Worm (Caenorhabditis elegans) whole organism, late embryonic: ENCODE data around the gene lnkn-1.
A peak's percentile ranks its signal among the peaks of the same experiment; 100 is the strongest.

Experiments used
- C08G9.2 ChIP-seq: sonication (generic microtip); optimal IDR thresholded peaks from 2 replicates; lab custom pipeline; 2016; ENCODE audit warnings: mild to moderate bottlenecking, missing genetic modification characterization, moderate library complexity, missing compliant biosample characterization
- K02D7.2 ChIP-seq: sonication (generic microtip); optimal IDR thresholded peaks from 2 replicates; lab custom pipeline; 2017; ENCODE audit warnings: mild to moderate bottlenecking, missing genetic modification characterization, missing compliant biosample characterization
- K09A11.1 ChIP-seq: sonication (generic microtip); optimal IDR thresholded peaks from 2 replicates; lab custom pipeline; 2017; ENCODE audit warnings: antibody characterized with exemption, mild to moderate bottlenecking, missing genetic modification characterization, missing compliant biosample characterization; ENCODE audit not compliant: insufficient read depth
- ahr-1 ChIP-seq: sonication (generic microtip); optimal IDR thresholded peaks from 2 replicates; lab custom pipeline; 2016; ENCODE audit warnings: missing genetic modification characterization, missing compliant biosample characterization
- ama-1 ChIP-seq: fragments of 150-350 bp; optimal IDR thresholded peaks from 2 replicates; lab custom pipeline; 2014
- ceh-14 ChIP-seq: sonication (generic microtip); optimal IDR thresholded peaks from 2 replicates; lab custom pipeline; 2016; ENCODE audit warnings: missing genotype, missing genetic modification characterization, missing compliant biosample characterization
- ceh-18 ChIP-seq: sonication (generic microtip); optimal IDR thresholded peaks from 2 replicates; lab custom pipeline; 2016; ENCODE audit warnings: missing genetic modification characterization, missing compliant biosample characterization
- ceh-19 ChIP-seq: fragments of 200-800 bp; sonication (Bioruptor generic); optimal IDR thresholded peaks from 2 replicates; lab custom pipeline; 2018; ENCODE audit warnings: mild to moderate bottlenecking, missing genetic modification characterization, missing compliant biosample characterization
- ceh-2 ChIP-seq: sonication (generic microtip); optimal IDR thresholded peaks from 2 replicates; lab custom pipeline; 2016; ENCODE audit warnings: missing genotype, missing genetic modification characterization, missing compliant biosample characterization
- ceh-24 ChIP-seq: sonication (generic microtip); optimal IDR thresholded peaks from 2 replicates; lab custom pipeline; 2016; ENCODE audit warnings: mild to moderate bottlenecking, missing genetic modification characterization, missing compliant biosample characterization
- ceh-31 ChIP-seq: sonication (generic microtip); optimal IDR thresholded peaks from 2 replicates; lab custom pipeline; 2016; ENCODE audit warnings: missing genetic modification characterization, missing compliant biosample characterization
- ceh-34 ChIP-seq: sonication (generic microtip); optimal IDR thresholded peaks from 2 replicates; lab custom pipeline; 2016; ENCODE audit warnings: mild to moderate bottlenecking, missing genetic modification characterization, missing compliant biosample characterization
- ceh-45 ChIP-seq: fragments of 200-800 bp; sonication (Bioruptor generic); IDR thresholded peaks from 2 replicates; pipeline ENCODE4 v1.3.6; 2022; ENCODE audit warnings: missing genetic modification reagents, missing genetic modification characterization, missing compliant biosample characterization
- ceh-48 ChIP-seq: sonication (generic microtip); optimal IDR thresholded peaks from 2 replicates; lab custom pipeline; 2016; ENCODE audit warnings: missing genetic modification characterization, inconsistent platforms, missing compliant biosample characterization
- ceh-6 ChIP-seq: fragments of 200-800 bp; sonication (Bioruptor generic); optimal IDR thresholded peaks from 2 replicates; lab custom pipeline; 2018; ENCODE audit warnings: mild to moderate bottlenecking, missing genetic modification characterization, missing compliant biosample characterization
- ceh-9 ChIP-seq: sonication (generic microtip); optimal IDR thresholded peaks from 2 replicates; lab custom pipeline; 2016; ENCODE audit warnings: mild to moderate bottlenecking, missing genetic modification characterization, inconsistent platforms, missing compliant biosample characterization
- che-1 ChIP-seq: sonication (generic microtip); optimal IDR thresholded peaks from 2 replicates; lab custom pipeline; 2016; ENCODE audit warnings: mild to moderate bottlenecking, missing genetic modification characterization, missing compliant biosample characterization
- dmd-4 ChIP-seq: sonication (generic microtip); optimal IDR thresholded peaks from 2 replicates; lab custom pipeline; 2016; ENCODE audit warnings: borderline replicate concordance, missing genetic modification characterization, missing compliant biosample characterization
- dve-1 ChIP-seq: sonication (generic microtip); optimal IDR thresholded peaks from 2 replicates; lab custom pipeline; 2017; ENCODE audit warnings: antibody characterized with exemption, mild to moderate bottlenecking, missing genetic modification characterization, missing compliant biosample characterization
- elt-2 ChIP-seq: sonication (generic microtip); optimal IDR thresholded peaks from 2 replicates; lab custom pipeline; 2016; ENCODE audit warnings: missing genetic modification reagents, missing genetic modification characterization, missing compliant biosample characterization
- elt-4 ChIP-seq: sonication (generic microtip); optimal IDR thresholded peaks from 2 replicates; lab custom pipeline; 2016; ENCODE audit warnings: missing genetic modification characterization, missing compliant biosample characterization
- fax-1 ChIP-seq: sonication (generic microtip); optimal IDR thresholded peaks from 2 replicates; lab custom pipeline; 2016; ENCODE audit warnings: missing genotype, missing genetic modification characterization, missing compliant biosample characterization
- fkh-10 ChIP-seq: fragments of 150-350 bp; optimal IDR thresholded peaks from 2 replicates; lab custom pipeline; 2014; ENCODE audit warnings: missing biosample characterization, missing genetic modification reagents, missing genetic modification characterization
- gmeb-2 ChIP-seq: sonication (generic microtip); optimal IDR thresholded peaks from 2 replicates; lab custom pipeline; 2016; ENCODE audit warnings: missing genetic modification characterization, inconsistent platforms, missing compliant biosample characterization
- lin-11 ChIP-seq: fragments of 200-800 bp; sonication (Bioruptor generic); optimal IDR thresholded peaks from 2 replicates; lab custom pipeline; 2018; ENCODE audit warnings: mild to moderate bottlenecking, missing genetic modification characterization, missing compliant biosample characterization
- nfya-1 ChIP-seq: sonication (generic microtip); optimal IDR thresholded peaks from 2 replicates; lab custom pipeline; 2017; ENCODE audit warnings: missing genetic modification characterization, mild to moderate bottlenecking, missing compliant biosample characterization, antibody characterized with exemption, moderate library complexity
- nhr-232 ChIP-seq: sonication (generic microtip); optimal IDR thresholded peaks from 2 replicates; lab custom pipeline; 2016; ENCODE audit warnings: missing genetic modification characterization, missing compliant biosample characterization
- odd-2 ChIP-seq: sonication (generic microtip); optimal IDR thresholded peaks from 2 replicates; lab custom pipeline; 2017; ENCODE audit warnings: antibody characterized with exemption, mild to moderate bottlenecking, missing genetic modification characterization, missing compliant biosample characterization
- pag-3 ChIP-seq: sonication (generic microtip); optimal IDR thresholded peaks from 2 replicates; lab custom pipeline; 2016; ENCODE audit warnings: missing compliant biosample characterization, missing genetic modification characterization, borderline replicate concordance
- pqm-1 ChIP-seq: sonication (generic microtip); optimal IDR thresholded peaks from 2 replicates; lab custom pipeline; 2016; ENCODE audit warnings: missing genetic modification characterization, missing compliant biosample characterization
- rnt-1 ChIP-seq: sonication (generic microtip); optimal IDR thresholded peaks from 2 replicates; lab custom pipeline; 2016; ENCODE audit warnings: missing genetic modification characterization, missing compliant biosample characterization
- sdc-2 ChIP-seq: sonication (generic microtip); optimal IDR thresholded peaks from 2 replicates; lab custom pipeline; 2016; ENCODE audit warnings: missing genotype, missing genetic modification characterization, missing compliant biosample characterization
- sox-2 ChIP-seq: fragments of 200-800 bp; sonication (Bioruptor generic); IDR thresholded peaks from 2 replicates; pipeline ENCODE4 v1.3.6; 2022; ENCODE audit warnings: missing genetic modification reagents, missing genetic modification characterization, missing compliant biosample characterization
- sox-4 ChIP-seq: sonication (generic microtip); optimal IDR thresholded peaks from 2 replicates; lab custom pipeline; 2017; ENCODE audit warnings: mild to moderate bottlenecking, missing genetic modification characterization, inconsistent platforms, missing compliant biosample characterization
- tbx-2 ChIP-seq: sonication (generic microtip); optimal IDR thresholded peaks from 2 replicates; lab custom pipeline; 2016; ENCODE audit warnings: missing genetic modification characterization, missing compliant biosample characterization
- ttx-3 ChIP-seq: sonication (generic microtip); optimal IDR thresholded peaks from 2 replicates; lab custom pipeline; 2016; ENCODE audit warnings: missing genetic modification reagents, missing genetic modification characterization, missing compliant biosample characterization
- unc-3 ChIP-seq, 2 experiments: fragments of 200-800 bp in 1 of 2; sonication (Bioruptor generic) in 1 of 2; sonication (generic microtip) in 1 of 2; conservative IDR thresholded peaks in 1 of 2; optimal IDR thresholded peaks in 1 of 2; 2 replicates each; pipeline versions ENCODE4 v1.3.6 to Lab custom; 2016 to 2022; ENCODE audit warnings: missing compliant biosample characterization in 2 of 2, missing genetic modification characterization in 2 of 2, missing genetic modification reagents in 1 of 2
- unc-42 ChIP-seq: sonication (generic microtip); optimal IDR thresholded peaks from 2 replicates; lab custom pipeline; 2016; ENCODE audit warnings: missing genotype, missing genetic modification characterization, missing compliant biosample characterization
- unc-55 ChIP-seq: sonication (generic microtip); optimal IDR thresholded peaks from 2 replicates; lab custom pipeline; 2017; ENCODE audit warnings: missing biosample characterization, missing genetic modification reagents, missing genetic modification characterization
- zip-5 ChIP-seq: sonication (generic microtip); optimal IDR thresholded peaks from 2 replicates; lab custom pipeline; 2016; ENCODE audit warnings: missing genetic modification characterization, missing compliant biosample characterization

lnkn-1 gene

ce11 chrIII:8886309-8886708 is 3.7 kb upstream of the lnkn-1 start:
- peak; percentile 10 for TF ChIP-seq ceh-18
- peak; percentile 1 for TF ChIP-seq nfya-1 (tag; lab: Kevin White, UChicago)
- no peak for TF ChIP-seq rnt-1
- no peak for TF ChIP-seq ceh-6
- TF ChIP-seq C08G9.2 (tag; lab: Kevin White, UChicago) = no peak
- peak; percentile 2 for TF ChIP-seq ceh-34 (tag; lab: Kevin White, UChicago)
- TF ChIP-seq ceh-31 (tag; lab: Kevin White, UChicago) = peak; percentile 30
- TF ChIP-seq tbx-2 (tag; lab: Kevin White, UChicago) = peak; percentile 34
- TF ChIP-seq ceh-45 (GFP tag; lab: Robert Waterston, UW) = no peak
- peak; percentile 8 for TF ChIP-seq ceh-2 (tag; lab: Kevin White, UChicago)
- peak; percentile 54 for TF ChIP-seq ceh-19 (GFP tag; lab: Kevin White, UChicago)
- peak; percentile 26 for TF ChIP-seq unc-42 (tag; lab: Kevin White, UChicago)

ce11 chrIII:8887184-8887801 is 2.7 kb upstream of the lnkn-1 start, which contains the start of gene famh-136:
famh-136 (plus strand) TSS chrIII:8887751.
- TF ChIP-seq pqm-1 (peak; percentile 35), tbx-2 (tag; lab: Kevin White, UChicago) (peak; percentile 36), odd-2 (tag; lab: Kevin White, UChicago) (no peak), ceh-14 (peak; percentile 78), elt-2 (tag; lab: Kevin White, UChicago) (peak; percentile 75), sox-4 (tag; lab: Kevin White, UChicago) (peak; percentile 57), gmeb-2 (tag; lab: Kevin White, UChicago) (peak; percentile 35), ceh-24 (tag; lab: Kevin White, UChicago) (no peak), ahr-1 (peak; percentile 39), K09A11.1 (no peak), nhr-232 (tag; lab: Kevin White, UChicago) (peak; percentile 39), nfya-1 (tag; lab: Kevin White, UChicago) (peak; percentile 59), K02D7.2 (tag; lab: Kevin White, UChicago) (peak; percentile 9), dmd-4 (tag; lab: Kevin White, UChicago) (no peak), sox-2 (GFP tag; lab: Robert Waterston, UW) (no peak), ceh-45 (GFP tag; lab: Robert Waterston, UW) (0 out of 2 replicates have a peak, but pooled peaks have one; percentile 31), ceh-48 (peak; percentile 17), ceh-31 (tag; lab: Kevin White, UChicago) (peak; percentile 20), elt-4 (tag; lab: Kevin White, UChicago) (no peak), fax-1 (tag; lab: Kevin White, UChicago) (peak; percentile 7), che-1 (tag; lab: Kevin White, UChicago) (no peak), lin-11 (tag; lab: Kevin White, UChicago) (peak; percentile 26), dve-1 (tag; lab: Kevin White, UChicago) (peak; percentile 39), zip-5 (tag; lab: Kevin White, UChicago) (no peak), unc-55 (GFP tag; lab: Kevin White, UChicago) (peak; percentile 44), ceh-18 (peak; percentile 29), unc-3 (GFP tag; conservative IDR thresholded peaks at IDR 0.05; lab: Robert Waterston, UW) (0 out of 2 replicates have a peak, but pooled peaks have one; percentile 31), unc-3 (tag; optimal IDR thresholded peaks at IDR 0.05; lab: Kevin White, UChicago) (no peak), fkh-10 (GFP tag; lab: Kevin White, UChicago) (no peak), ama-1 (lab: Kevin White, UChicago) (no peak), ttx-3 (peak; percentile 26), sdc-2 (tag; lab: Kevin White, UChicago) (peak; percentile 17), pag-3 (no peak), unc-42 (tag; lab: Kevin White, UChicago) (peak; percentile 65), ceh-9 (tag; lab: Kevin White, UChicago) (no peak)
